Worm (Caenorhabditis elegans) whole organism, L1 larva: ENCODE data around the gene T16G12.1.

Experiments used
- C04F5.9 ChIP-seq: sonication (generic microtip); optimal IDR thresholded peaks from 2 replicates; lab custom pipeline; 2016; ENCODE audit warnings: missing genetic modification characterization, missing compliant biosample characterization
- blmp-1 ChIP-seq: fragments of 150-350 bp; optimal IDR thresholded peaks from 2 replicates; lab custom pipeline; 2014; ENCODE audit warnings: missing biosample characterization, missing genetic modification characterization
- ceh-63 ChIP-seq: fragments of 200-800 bp; sonication (Bioruptor generic); optimal IDR thresholded peaks from 2 replicates; lab custom pipeline; 2018; ENCODE audit warnings: mild to moderate bottlenecking, missing genetic modification characterization, missing compliant biosample characterization
- ces-1 ChIP-seq: fragments of 150-350 bp; optimal IDR thresholded peaks from 2 replicates; lab custom pipeline; 2014; ENCODE audit warnings: missing biosample characterization, missing genetic modification reagents, missing genetic modification characterization
- dpl-1 ChIP-seq, 3 experiments: fragments of 150-350 bp in 2 of 3; sonication (generic microtip) in 1 of 3; optimal IDR thresholded peaks; 2 replicates each; lab custom pipeline; 2014 to 2017; ENCODE audit warnings: missing biosample characterization in 3 of 3, missing genetic modification characterization in 3 of 3, missing genetic modification reagents in 3 of 3
- fos-1 ChIP-seq: fragments of 150-350 bp; optimal IDR thresholded peaks from 2 replicates; lab custom pipeline; 2014; ENCODE audit warnings: missing biosample characterization, missing genetic modification characterization
- lin-14 ChIP-seq: fragments of 200-800 bp; sonication (Bioruptor generic); optimal IDR thresholded peaks from 2 replicates; lab custom pipeline; 2018; ENCODE audit warnings: mild to moderate bottlenecking, missing genetic modification characterization, moderate library complexity, missing compliant biosample characterization
- lin-35 ChIP-seq, 2 experiments: fragments of 150-350 bp; optimal IDR thresholded peaks; 2 replicates each; lab custom pipeline; 2014; ENCODE audit warnings: missing biosample characterization in 2 of 2, missing genetic modification characterization in 2 of 2, missing genetic modification reagents in 2 of 2
- mep-1 ChIP-seq: fragments of 150-350 bp; optimal IDR thresholded peaks from 2 replicates; lab custom pipeline; 2014; ENCODE audit warnings: missing biosample characterization, missing genetic modification characterization
- rnt-1 ChIP-seq: sonication (generic microtip); optimal IDR thresholded peaks from 2 replicates; lab custom pipeline; 2016; ENCODE audit warnings: mild to moderate bottlenecking, missing genetic modification characterization, moderate library complexity, missing compliant biosample characterization
- swsn-7 ChIP-seq: sonication (generic microtip); optimal IDR thresholded peaks from 2 replicates; lab custom pipeline; 2016; ENCODE audit warnings: missing genetic modification characterization, missing compliant biosample characterization
- tbx-2 ChIP-seq: sonication (generic microtip); optimal IDR thresholded peaks from 2 replicates; lab custom pipeline; 2016; ENCODE audit warnings: missing genetic modification characterization, missing compliant biosample characterization
- unc-62 ChIP-seq: fragments of 150-350 bp; optimal IDR thresholded peaks from 2 replicates; lab custom pipeline; 2014; ENCODE audit warnings: missing biosample characterization, missing genetic modification reagents, missing genetic modification characterization

The T16G12.1 gene

DNA sequence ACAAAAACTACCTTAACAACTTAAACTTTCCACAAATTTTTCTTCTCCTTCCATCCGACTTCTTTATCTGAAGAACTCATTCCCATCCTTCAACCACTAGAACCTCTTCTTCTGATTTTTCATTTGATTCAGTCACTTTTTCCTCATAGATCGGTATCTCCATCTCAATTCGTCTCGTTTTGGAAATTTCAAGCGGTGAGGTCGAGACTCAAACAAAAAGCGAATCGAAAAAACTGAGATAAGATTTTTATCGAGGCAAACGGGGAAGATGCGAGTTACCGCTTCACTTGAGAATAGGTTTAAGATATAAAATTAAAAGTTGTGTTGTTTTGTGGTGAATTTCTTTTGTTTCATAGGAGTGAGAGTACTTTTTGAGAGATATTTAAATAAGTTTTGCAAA is 58.3 kb downstream of the T16G12.1 start:
- TF ChIP-seq tbx-2 (tag; lab: Kevin White, UChicago), result no peak
- no peak for TF ChIP-seq swsn-7 (tag; lab: Kevin White, UChicago)
- TF ChIP-seq lin-35 (GFP tag; optimal IDR thresholded peaks at IDR 0.05; lab: Kevin White, UChicago), result no peak
- no peak for TF ChIP-seq unc-62
- no peak for TF ChIP-seq ces-1 (GFP tag; lab: Kevin White, UChicago)
- no peak for TF ChIP-seq ceh-63
- TF ChIP-seq C04F5.9 (tag; lab: Kevin White, UChicago), result no peak
- TF ChIP-seq lin-14, result peak; percentile 74
- no peak for TF ChIP-seq fos-1
- peak; percentile 3 for TF ChIP-seq mep-1
- TF ChIP-seq blmp-1 (tag; lab: Kevin White, UChicago), result peak; percentile 82
- TF ChIP-seq dpl-1 (GFP tag; optimal IDR thresholded peaks at IDR 0.05; lab: Kevin White, UChicago), result no peak
- TF ChIP-seq rnt-1 (tag; lab: Kevin White, UChicago), result peak; percentile 14
